Worm (Caenorhabditis elegans) whole organism, young adult: Measurements from ENCODE around the gene age-1.

ENCODE experiments used
- ama-1 ChIP-seq, 3 experiments: fragments of 150-350 bp in 1 of 3; sonication (generic microtip) in 2 of 3; optimal IDR thresholded peaks; 2 replicates each; lab custom pipeline; 2014 to 2018; ENCODE audit warnings: missing biosample characterization in 2 of 3, missing genetic modification characterization in 2 of 3, missing genetic modification reagents in 2 of 3
- aptf-3 ChIP-seq: fragments of 200-800 bp; sonication (Bioruptor generic); IDR thresholded peaks from 2 replicates; pipeline ENCODE4 v1.3.6; 2022; ENCODE audit warnings: missing genetic modification characterization, missing compliant biosample characterization
- chd-7 ChIP-seq: sonication (generic microtip); optimal IDR thresholded peaks from 2 replicates; lab custom pipeline; 2016; ENCODE audit warnings: mild to moderate bottlenecking, missing genetic modification characterization, moderate library complexity, missing compliant biosample characterization
- dpl-1 ChIP-seq: fragments of 150-350 bp; optimal IDR thresholded peaks from 2 replicates; lab custom pipeline; 2014; ENCODE audit warnings: missing biosample characterization, missing genetic modification reagents, missing genetic modification characterization
- mcd-1 ChIP-seq: fragments of 200-800 bp; sonication (Bioruptor generic); IDR thresholded peaks from 2 replicates; pipeline ENCODE4 v1.3.6; 2022; ENCODE audit warnings: missing genetic modification reagents, missing genetic modification characterization, missing compliant biosample characterization
- nfya-1 ChIP-seq: sonication (generic microtip); optimal IDR thresholded peaks from 2 replicates; lab custom pipeline; 2017; ENCODE audit warnings: antibody characterized with exemption, missing compliant biosample characterization, missing genetic modification characterization, borderline replicate concordance; ENCODE audit not compliant: insufficient read depth
- zim-3 ChIP-seq: sonication (generic microtip); optimal IDR thresholded peaks from 2 replicates; lab custom pipeline; 2017; ENCODE audit warnings: mild to moderate bottlenecking, missing genetic modification characterization, moderate library complexity, missing compliant biosample characterization

DNA sequence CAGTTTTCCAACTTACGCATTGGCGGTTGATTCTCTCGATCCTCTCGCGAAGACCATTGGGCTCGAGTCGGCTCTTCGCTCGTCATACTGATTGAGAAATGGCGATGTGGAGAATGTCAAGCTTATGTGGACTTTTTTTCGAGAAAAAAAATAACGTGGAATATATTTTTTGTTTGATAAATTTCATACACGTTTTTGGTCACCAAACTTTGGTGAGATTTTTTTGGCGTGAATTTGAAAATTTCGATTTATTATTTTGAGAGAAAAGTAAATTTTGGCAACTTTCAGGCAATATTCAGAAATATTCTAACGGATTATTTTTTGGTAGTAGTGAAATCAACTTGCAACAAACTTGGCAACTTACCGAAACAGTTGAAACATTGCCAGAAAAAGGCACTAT, 47.8 kb downstream of the age-1 start, which contains the start of gene W02B12.12:
- TF ChIP-seq chd-7 (tag; lab: Kevin White, UChicago): no peak
- no peak for TF ChIP-seq dpl-1 (GFP tag; lab: Kevin White, UChicago)
- no peak for TF ChIP-seq nfya-1
- TF ChIP-seq ama-1 (optimal IDR thresholded peaks at IDR 0.05; lab: Kevin White, UChicago): no peak
- TF ChIP-seq ama-1 (GFP tag; optimal IDR thresholded peaks at IDR 0.05; lab: Kevin White, UChicago): no peak
- no peak for TF ChIP-seq zim-3 (tag; lab: Kevin White, UChicago)
- no peak for TF ChIP-seq aptf-3 (GFP tag; lab: Robert Waterston, UW)
- no peak for TF ChIP-seq mcd-1 (GFP tag; lab: Robert Waterston, UW)
